Worm (Caenorhabditis elegans): ENCODE results near the gene F38B6.6.
A peak's percentile ranks its signal among the peaks of the same experiment; 100 is the strongest.

The F38B6.6 gene

ce11 chrX:6739034-6740008, 49.4 kb upstream of the F38B6.6 start (continued):
- TF ChIP-seq tbx-9 (tag; optimal IDR thresholded peaks at IDR 0.05; ENCODE audit: borderline replicate concordance) (no peak), athp-1 (tag; optimal IDR thresholded peaks at IDR 0.05) (no peak), egl-44 (GFP tag; IDR thresholded peaks at IDR 0.05) (no peak), ekl-4 (GFP tag; IDR thresholded peaks at IDR 0.05) (no peak), attf-5 (GFP tag; optimal IDR thresholded peaks at IDR 0.05) (no peak), nhr-120 (GFP tag; IDR thresholded peaks at IDR 0.05) (no peak), lin-35 (GFP tag; optimal IDR thresholded peaks at IDR 0.05) (no peak), ceh-79 (tag; optimal IDR thresholded peaks at IDR 0.05) (no peak), K12H6.12 (tag; optimal IDR thresholded peaks at IDR 0.05) (no peak), ztf-25 (GFP tag; IDR thresholded peaks at IDR 0.05) (no peak), rpc-1 (optimal IDR thresholded peaks at IDR 0.05) (no peak), rpc-1 (tag; optimal IDR thresholded peaks at IDR 0.05) (no peak), lin-54 (GFP tag; optimal IDR thresholded peaks at IDR 0.05) (no peak), Y79H2A.3 (GFP tag; conservative IDR thresholded peaks at IDR 0.05) (no peak), F49E8.2 (tag; optimal IDR thresholded peaks at IDR 0.05; ENCODE audit: insufficient read depth) (no peak), ets-4 (GFP tag; optimal IDR thresholded peaks at IDR 0.05) (no peak), sdz-38 (tag; optimal IDR thresholded peaks at IDR 0.05) (no peak), cebp-2 (GFP tag; IDR thresholded peaks at IDR 0.05) (no peak), snpc-4 (GFP tag; optimal IDR thresholded peaks at IDR 0.05) (no peak), snpc-4 (tag; optimal IDR thresholded peaks at IDR 0.05) (no peak), fkh-3 (tag; optimal IDR thresholded peaks at IDR 0.05) (no peak), let-526 (GFP tag; IDR thresholded peaks at IDR 0.05) (no peak), dox-1 (GFP tag; IDR thresholded peaks at IDR 0.05) (0 out of 2 replicates have a peak, but pooled peaks have one; percentile 10), sptf-2 (GFP tag; optimal IDR thresholded peaks at IDR 0.05) (no peak), F57A8.1 (GFP tag; optimal IDR thresholded peaks at IDR 0.05) (no peak), gei-17 (GFP tag; optimal IDR thresholded peaks at IDR 0.05) (no peak), efl-1 (GFP tag; optimal IDR thresholded peaks at IDR 0.05) (no peak), him-1 (tag; optimal IDR thresholded peaks at IDR 0.05) (no peak), ztf-3 (GFP tag; optimal IDR thresholded peaks at IDR 0.05) (no peak), mes-4 (tag; optimal IDR thresholded peaks at IDR 0.05) (no peak), snpc-1.3 (tag; optimal IDR thresholded peaks at IDR 0.05; ENCODE audit: insufficient read depth) (no peak), B0019.2 (GFP tag; conservative IDR thresholded peaks at IDR 0.05) (no peak), ztf-26 (tag; optimal IDR thresholded peaks at IDR 0.05) (peak; percentile 51), K11D2.4 (GFP tag; IDR thresholded peaks at IDR 0.05) (no peak), bed-1 (GFP tag; IDR thresholded peaks at IDR 0.05) (no peak), lin-40 (tag; optimal IDR thresholded peaks at IDR 0.05) (peak; percentile 22), Y53G8AR.9 (GFP tag; conservative IDR thresholded peaks at IDR 0.05) (no peak), F57C9.4 (tag; optimal IDR thresholded peaks at IDR 0.05) (no peak), nfya-2 (GFP tag; IDR thresholded peaks at IDR 0.05) (no peak), pha-4 (tag; optimal IDR thresholded peaks at IDR 0.05) (no peak), aptf-2 (GFP tag; conservative IDR thresholded peaks at IDR 0.05) (no peak), F22D6.2 (tag; optimal IDR thresholded peaks at IDR 0.05) (no peak), egl-18 (GFP tag; IDR thresholded peaks at IDR 0.05) (no peak), snpc-1.1 (tag; optimal IDR thresholded peaks at IDR 0.05; ENCODE audit: insufficient read depth) (no peak), ceh-58 (GFP tag; IDR thresholded peaks at IDR 0.05) (no peak), nhr-80 (tag; optimal IDR thresholded peaks at IDR 0.05) (peak; percentile 34), pbrm-1 (GFP tag; IDR thresholded peaks at IDR 0.05) (no peak), akir-1 (GFP tag; optimal IDR thresholded peaks at IDR 0.05) (no peak)

Data from whole organism, young adult.